Worm (Caenorhabditis elegans): ENCODE results near the gene flp-18.

- TF ChIP-seq skn-1 (tag; optimal IDR thresholded peaks at IDR 0.05) = no peak
- TF ChIP-seq egl-27 (tag; optimal IDR thresholded peaks at IDR 0.05) = no peak
- no peak for TF ChIP-seq mbf-1 (tag; optimal IDR thresholded peaks at IDR 0.05)
- no peak for TF ChIP-seq alr-1 (tag; optimal IDR thresholded peaks at IDR 0.05)
- TF ChIP-seq nhr-11 (tag; optimal IDR thresholded peaks at IDR 0.05) = no peak
- no peak for TF ChIP-seq mdl-1 (tag; optimal IDR thresholded peaks at IDR 0.05)
- no peak for TF ChIP-seq unc-62 (GFP tag; optimal IDR thresholded peaks at IDR 0.05)
- TF ChIP-seq nhr-237 (tag; optimal IDR thresholded peaks at IDR 0.05) = no peak
- no peak for TF ChIP-seq fos-1 (tag; optimal IDR thresholded peaks at IDR 0.05)
- TF ChIP-seq unc-39 (tag; optimal IDR thresholded peaks at IDR 0.05) = no peak
- no peak for TF ChIP-seq ZK546.5 (tag; optimal IDR thresholded peaks at IDR 0.05)
- no peak for TF ChIP-seq C34F6.9 (tag; optimal IDR thresholded peaks at IDR 0.05)
- TF ChIP-seq nhr-77 (tag; optimal IDR thresholded peaks at IDR 0.05) = no peak
- TF ChIP-seq dmd-4 (tag; optimal IDR thresholded peaks at IDR 0.05) = no peak
Observed at ce11 chrX:2976148-2976547, 42.2 kb downstream of the flp-18 start, which contains the start of gene aakg-3.

Data from whole organism, L2 larva.